Fruit fly (Drosophila melanogaster) Kc167 (cell line): ENCODE data around the gene mol.

Experiments
- Myc ChIP-seq: fragments of >200 bp; optimal IDR thresholded peaks from 2 replicates; lab custom pipeline; 2017; ENCODE audit warnings: missing external identifiers
- Sin3A ChIP-seq: fragments of >200 bp; optimal IDR thresholded peaks from 2 replicates; lab custom pipeline; 2018; ENCODE audit warnings: missing external identifiers
- h ChIP-seq: fragments of >200 bp; optimal IDR thresholded peaks from 3 replicates; lab custom pipeline; 2018; ENCODE audit warnings: missing external identifiers
- insv ChIP-seq: fragments of >200 bp; optimal IDR thresholded peaks from 3 replicates; lab custom pipeline; 2018; ENCODE audit warnings: missing external identifiers
- psq ChIP-seq: fragments of >200 bp; optimal IDR thresholded peaks from 2 replicates; lab custom pipeline; 2017; ENCODE audit warnings: missing external identifiers
- ttk ChIP-seq: sonication (Bioruptor generic); optimal IDR thresholded peaks from 2 replicates; lab custom pipeline; 2017; ENCODE audit warnings: missing external identifiers

The mol gene

DNA sequence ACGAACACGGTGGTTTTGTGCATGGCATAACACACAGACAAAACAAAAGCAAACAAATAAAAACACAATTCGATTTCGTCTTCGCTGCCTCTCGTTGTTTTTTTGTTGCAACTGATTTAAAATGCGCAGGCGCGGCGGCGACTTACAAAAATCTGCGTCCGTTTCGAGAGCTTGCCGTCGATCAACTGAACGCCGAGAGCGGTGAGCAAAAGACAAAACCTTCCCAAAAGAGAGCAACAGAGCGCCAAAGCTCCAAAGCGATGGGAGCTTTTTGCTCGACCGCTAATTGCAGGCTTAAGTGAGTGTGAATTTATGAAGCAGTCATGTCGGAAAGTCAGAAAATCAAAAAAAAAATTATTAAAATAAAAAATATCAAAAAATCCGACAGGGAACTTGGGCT lies at the start of gene mol:
TSS of gene mol (minus strand) at position 190 of the 400 bp plus-strand sequence.
- TF ChIP-seq h (lab: Kevin White, UChicago) (no peak), Myc (lab: Kevin White, UChicago) (no peak), insv (lab: Kevin White, UChicago) (no peak), ttk (lab: Kevin White, UChicago) (no peak), Sin3A (lab: Kevin White, UChicago) (no peak), psq (lab: Kevin White, UChicago) (no peak)

DNA sequence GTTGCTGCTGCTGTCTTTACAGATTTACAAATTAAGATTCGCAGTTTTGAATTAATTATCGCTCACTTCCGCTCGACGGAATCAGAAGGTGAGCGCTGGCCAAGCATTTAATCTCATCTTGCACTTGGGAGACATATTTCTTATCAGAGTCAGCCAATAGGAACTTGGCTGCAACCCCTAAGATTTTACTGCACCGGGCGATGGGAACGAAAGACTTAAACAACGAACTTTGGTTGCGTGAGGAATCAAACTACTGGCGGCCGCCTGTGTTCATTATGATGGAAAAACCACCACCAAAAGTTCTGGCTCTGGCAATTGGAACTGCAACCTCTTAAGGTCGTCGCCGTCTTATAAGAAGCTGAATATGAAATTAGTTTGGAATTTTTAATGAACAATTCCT lies 46.4 kb upstream of the mol start:
- TF ChIP-seq h (lab: Kevin White, UChicago): no peak
- no peak for TF ChIP-seq Sin3A (lab: Kevin White, UChicago)
- no peak for TF ChIP-seq psq (lab: Kevin White, UChicago)
- no peak for TF ChIP-seq insv (lab: Kevin White, UChicago)

DNA sequence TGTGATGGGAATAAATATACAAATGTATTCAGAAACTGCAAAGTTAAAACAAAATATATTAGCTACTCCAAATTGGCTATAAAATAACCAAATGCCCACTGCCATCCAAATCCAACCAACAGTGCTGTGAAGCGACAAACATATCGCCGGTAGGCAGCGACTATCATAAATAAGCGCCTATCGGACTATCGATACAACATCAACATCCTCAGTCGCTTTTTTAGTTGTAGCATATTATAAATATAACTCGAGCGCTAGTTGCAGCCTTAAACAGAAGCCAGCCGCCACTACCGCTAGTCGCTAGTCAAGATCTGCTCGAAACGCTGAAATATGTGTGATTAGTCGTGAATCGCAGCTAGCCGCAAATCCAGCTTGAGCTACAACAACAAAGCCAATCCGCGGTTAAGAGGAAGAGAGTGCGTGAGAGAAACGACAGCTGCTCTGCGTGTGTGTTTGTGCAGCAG lies 42.0 kb upstream of the mol start:
- TF ChIP-seq Sin3A (lab: Kevin White, UChicago) (no peak), psq (lab: Kevin White, UChicago) (no peak), h (lab: Kevin White, UChicago) (no peak), ttk (lab: Kevin White, UChicago) (no peak), Myc (lab: Kevin White, UChicago) (no peak), insv (lab: Kevin White, UChicago) (no peak)

DNA sequence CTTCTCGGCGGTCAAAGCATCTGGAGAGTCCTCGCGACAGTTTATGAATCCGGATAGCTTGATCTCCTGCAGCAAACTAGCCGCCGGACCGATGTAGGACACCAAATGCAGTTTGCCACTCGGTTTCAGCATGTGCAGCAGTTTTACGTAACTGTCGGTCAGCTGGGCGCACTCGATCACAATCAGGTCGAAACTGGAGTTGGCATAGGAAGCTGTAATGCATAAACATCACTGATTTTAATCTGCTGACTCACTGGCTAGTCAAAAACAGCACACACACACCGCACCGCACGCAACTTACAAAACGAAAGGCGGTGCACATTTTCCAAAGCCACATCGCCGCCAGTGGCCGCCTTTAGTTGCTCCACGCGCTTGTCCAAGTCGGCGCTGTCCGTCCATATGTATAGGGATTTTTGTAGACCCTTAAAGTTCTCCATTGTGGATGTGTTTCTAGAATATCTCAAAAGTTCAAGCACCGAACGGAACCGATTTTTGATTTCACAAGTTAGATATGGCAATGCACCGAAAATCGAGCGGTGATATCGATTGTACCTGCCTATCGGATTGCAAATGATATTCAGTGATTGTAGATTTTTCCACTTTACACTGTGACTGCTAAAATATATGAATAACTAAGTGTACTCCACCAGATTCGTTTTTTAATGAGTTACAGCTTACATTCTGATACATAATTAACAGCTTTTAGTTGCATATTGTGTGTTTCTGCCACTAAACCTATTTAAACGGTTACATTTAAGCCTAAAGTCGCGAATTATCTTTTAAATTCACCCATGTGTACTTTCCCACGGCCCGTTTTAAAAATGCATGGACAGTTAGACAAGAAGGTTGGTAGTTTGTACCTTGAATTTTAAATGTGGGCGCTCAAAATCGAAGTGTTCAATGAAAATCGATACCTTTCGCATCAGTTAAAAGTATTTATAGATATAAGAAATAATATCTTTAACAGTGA lies 41.3 kb upstream of the mol start, which contains the start of gene CIAPIN1:
TSS of gene CIAPIN1 (minus strand) at position 523 of the 970 bp plus-strand sequence.
- no peak for TF ChIP-seq ttk (lab: Kevin White, UChicago)
- TF ChIP-seq h (lab: Kevin White, UChicago): no peak
- TF ChIP-seq Myc (lab: Kevin White, UChicago): no peak
- TF ChIP-seq psq (lab: Kevin White, UChicago): no peak

DNA sequence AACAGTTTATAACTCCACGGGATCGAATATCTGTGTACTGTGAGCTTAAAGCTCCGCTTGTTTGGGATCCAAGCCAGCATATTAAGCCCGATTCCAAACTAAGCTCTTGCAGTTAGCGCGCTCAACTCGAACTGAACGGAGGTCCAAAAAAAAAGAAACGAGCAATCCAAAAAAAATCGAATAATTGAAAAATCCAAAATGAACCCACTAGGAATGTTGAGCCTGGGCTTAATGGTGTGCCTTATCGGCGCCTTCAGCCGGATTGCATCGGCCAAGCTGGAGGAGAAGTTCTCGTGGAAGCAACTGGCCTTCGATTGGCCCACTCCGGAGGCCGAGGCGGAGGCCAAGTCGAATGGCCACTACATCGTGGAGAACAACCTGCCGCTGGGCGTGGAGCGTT lies 38.0 kb upstream of the mol start, which contains the start of gene yellow-c:
TSS of gene yellow-c (plus strand) at position 29 of the 400 bp plus-strand sequence.
- TF ChIP-seq psq (lab: Kevin White, UChicago) (no peak), Sin3A (lab: Kevin White, UChicago) (no peak), ttk (lab: Kevin White, UChicago) (no peak), h (lab: Kevin White, UChicago) (no peak), Myc (lab: Kevin White, UChicago) (no peak), insv (lab: Kevin White, UChicago) (no peak)

DNA sequence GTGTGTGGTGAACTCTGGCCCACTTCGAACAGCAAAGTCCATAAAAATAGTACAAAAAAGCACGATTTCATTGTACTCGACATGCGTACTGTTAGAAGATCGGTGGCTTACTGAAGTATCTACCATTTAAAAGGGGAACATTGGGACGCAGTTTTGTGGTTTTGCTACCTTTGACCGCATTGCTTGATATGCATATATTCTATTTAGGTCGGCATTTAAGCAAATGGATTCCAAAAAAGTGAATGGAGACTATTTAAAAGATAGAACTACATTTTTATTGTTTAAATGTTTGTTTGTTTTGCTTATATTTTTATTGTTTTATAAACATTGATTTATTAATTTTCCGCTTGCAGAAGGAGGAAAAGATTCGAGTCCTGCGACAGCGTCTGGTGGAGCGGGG lies 34.3 kb upstream of the mol start, which contains the start of gene CG31832:
TSS of gene CG31832 (minus strand) at position 101 of the 400 bp plus-strand sequence.
- TF ChIP-seq insv (lab: Kevin White, UChicago) (no peak), Myc (lab: Kevin White, UChicago) (no peak), h (lab: Kevin White, UChicago) (no peak), psq (lab: Kevin White, UChicago) (no peak), Sin3A (lab: Kevin White, UChicago) (no peak), ttk (lab: Kevin White, UChicago) (no peak)

DNA sequence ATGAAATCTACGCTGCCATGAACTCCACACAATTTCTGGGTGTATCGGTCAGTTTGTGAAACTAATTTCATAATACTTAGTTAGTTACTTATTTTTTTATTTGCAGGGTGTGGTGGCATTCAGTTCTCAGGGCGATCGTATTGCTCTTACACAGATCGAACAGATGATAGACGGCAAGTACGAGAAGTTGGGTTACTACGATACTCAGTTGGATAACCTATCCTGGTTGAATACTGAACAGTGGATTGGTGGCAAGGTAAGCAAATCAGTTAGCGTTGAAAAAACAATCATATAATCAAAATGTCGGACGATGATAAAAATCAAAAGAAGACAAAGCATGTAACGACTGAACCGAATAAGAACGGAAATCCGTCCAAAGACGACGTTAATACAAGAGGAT lies 29.2 kb upstream of the mol start, which contains the start of gene CG33310:
TSS of gene CG33310 (plus strand) at position 301 of the 400 bp plus-strand sequence.
- no peak for TF ChIP-seq psq (lab: Kevin White, UChicago)
- TF ChIP-seq Sin3A (lab: Kevin White, UChicago): no peak

DNA sequence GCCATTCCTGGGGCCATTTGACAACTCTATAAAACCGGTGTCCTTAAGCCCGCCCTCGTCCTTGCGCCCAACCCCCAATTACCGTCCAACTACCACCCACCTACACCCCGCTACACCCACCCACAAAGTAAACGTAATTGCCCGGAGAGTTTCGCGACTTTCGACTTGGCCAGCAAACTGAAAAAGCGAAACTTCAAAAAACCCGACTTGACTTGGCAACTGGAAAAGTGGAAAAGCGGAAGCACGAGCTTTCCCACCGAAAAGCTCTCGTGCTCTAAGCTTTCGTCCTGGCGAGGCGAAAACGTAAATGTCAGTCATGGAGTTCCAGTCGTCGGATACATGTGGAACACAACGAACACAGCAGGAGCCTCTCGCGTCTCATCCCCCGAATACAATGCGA lies 18.7 kb upstream of the mol start, which contains the start of gene GABA-B-R1:
TSS of gene GABA-B-R1 (plus strand) at position 301 of the 400 bp plus-strand sequence.
- no peak for TF ChIP-seq insv (lab: Kevin White, UChicago)
- TF ChIP-seq ttk (lab: Kevin White, UChicago): no peak
- TF ChIP-seq psq (lab: Kevin White, UChicago): no peak
- no peak for TF ChIP-seq h (lab: Kevin White, UChicago)
- TF ChIP-seq Sin3A (lab: Kevin White, UChicago): no peak
- no peak for TF ChIP-seq Myc (lab: Kevin White, UChicago)

DNA sequence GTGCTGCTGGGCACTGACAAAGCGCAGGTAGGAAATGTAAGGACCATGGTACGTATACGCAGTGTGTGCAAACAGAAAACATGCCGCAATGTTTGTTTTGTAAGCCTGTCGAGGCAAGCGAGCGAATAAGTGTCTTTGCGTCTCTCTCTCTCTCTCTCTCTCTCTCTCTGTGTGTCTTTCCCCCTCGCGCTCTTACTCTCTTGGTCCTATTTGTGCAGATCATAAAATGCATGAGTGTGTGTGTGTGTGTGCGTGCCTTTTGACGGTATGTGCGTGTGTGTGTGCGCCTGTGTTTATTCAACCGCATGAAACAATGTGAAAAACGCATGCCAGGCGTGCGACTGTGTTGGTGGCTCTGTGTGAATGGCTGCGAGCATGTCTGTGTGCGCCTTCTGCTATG lies 16.2 kb upstream of the mol start:
- TF ChIP-seq psq (lab: Kevin White, UChicago): no peak
- no peak for TF ChIP-seq h (lab: Kevin White, UChicago)
- no peak for TF ChIP-seq Sin3A (lab: Kevin White, UChicago)
- TF ChIP-seq insv (lab: Kevin White, UChicago): no peak
- no peak for TF ChIP-seq Myc (lab: Kevin White, UChicago)
- no peak for TF ChIP-seq ttk (lab: Kevin White, UChicago)

DNA sequence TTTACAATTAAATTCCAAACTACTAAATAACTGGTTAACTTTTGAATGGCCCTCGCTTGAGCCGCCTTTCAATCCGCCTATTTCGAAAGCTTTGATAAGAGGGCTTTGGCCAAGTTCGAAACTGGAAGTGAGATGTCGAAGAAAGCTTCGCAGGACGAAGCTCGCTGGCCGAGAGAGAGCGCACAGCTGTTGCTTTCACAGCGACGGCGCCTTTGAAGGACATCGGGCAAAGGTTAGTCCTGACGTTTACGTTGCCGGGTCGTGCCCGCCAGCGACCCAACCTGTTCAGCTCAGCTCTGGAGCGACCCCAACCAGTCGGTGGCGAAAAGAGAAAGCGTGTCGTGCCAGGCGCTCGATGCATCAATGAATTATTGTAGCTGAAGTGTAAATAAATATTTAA lies 14.4 kb upstream of the mol start:
- TF ChIP-seq psq (lab: Kevin White, UChicago): no peak
- TF ChIP-seq ttk (lab: Kevin White, UChicago): no peak
- TF ChIP-seq insv (lab: Kevin White, UChicago): no peak
- no peak for TF ChIP-seq h (lab: Kevin White, UChicago)
- no peak for TF ChIP-seq Myc (lab: Kevin White, UChicago)
- no peak for TF ChIP-seq Sin3A (lab: Kevin White, UChicago)

DNA sequence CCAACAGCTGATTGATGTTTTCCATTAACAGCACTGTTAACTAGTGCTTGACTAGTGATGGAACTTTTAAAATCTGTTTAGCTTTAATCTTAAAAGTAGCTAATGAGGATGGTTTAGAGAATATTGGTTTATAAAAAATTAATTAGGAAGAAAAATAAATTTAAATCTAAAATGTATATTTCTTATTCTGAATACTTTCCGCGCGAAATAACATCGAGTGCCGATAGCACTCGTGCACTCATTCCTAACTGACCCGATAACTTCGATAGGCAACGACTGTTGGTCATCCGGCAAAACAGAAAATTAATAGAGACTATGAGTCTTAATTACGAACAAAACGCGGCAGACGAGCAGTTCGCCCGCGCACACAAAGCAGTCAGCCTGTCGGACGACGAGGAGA lies 12.3 kb upstream of the mol start, which contains the start of the genes THG and Rnmt:
TSS of gene THG (minus strand) at position 22 of the 400 bp plus-strand sequence.
TSS of gene Rnmt (plus strand) at position 237 of the 400 bp plus-strand sequence.
- no peak for TF ChIP-seq h (lab: Kevin White, UChicago)
- TF ChIP-seq insv (lab: Kevin White, UChicago): no peak
- no peak for TF ChIP-seq ttk (lab: Kevin White, UChicago)
- no peak for TF ChIP-seq Sin3A (lab: Kevin White, UChicago)
- no peak for TF ChIP-seq psq (lab: Kevin White, UChicago)
- no peak for TF ChIP-seq Myc (lab: Kevin White, UChicago)
